Worm (Caenorhabditis elegans) whole organism, young adult: ENCODE results near the gene C15H11.13.
A peak's percentile ranks its signal among the peaks of the same experiment; 100 is the strongest.

Source experiments
- B0019.2 ChIP-seq: fragments of 200-800 bp; sonication (Bioruptor generic); conservative IDR thresholded peaks from 2 replicates; pipeline ENCODE4 v1.3.6; 2022; ENCODE audit warnings: missing genetic modification reagents, missing genetic modification characterization, missing compliant biosample characterization
- C17E4.6 ChIP-seq: fragments of 200-800 bp; sonication (Bioruptor generic); IDR thresholded peaks from 2 replicates; pipeline ENCODE4 v1.3.6; 2022; ENCODE audit warnings: missing genetic modification reagents, missing genetic modification characterization, missing compliant biosample characterization
- F23B12.7 ChIP-seq: sonication (generic microtip); optimal IDR thresholded peaks from 2 replicates; lab custom pipeline; 2017; ENCODE audit warnings: missing genetic modification characterization, mild to moderate bottlenecking, missing compliant biosample characterization, antibody characterized with exemption, moderate library complexity; ENCODE audit not compliant: insufficient read depth
- F39B2.1 ChIP-seq: fragments of 200-800 bp; sonication (Bioruptor generic); IDR thresholded peaks from 2 replicates; pipeline ENCODE4 v1.3.6; 2022; ENCODE audit warnings: missing genetic modification reagents, missing genetic modification characterization, missing compliant biosample characterization
- F49E8.2 ChIP-seq: sonication (generic microtip); optimal IDR thresholded peaks from 3 replicates; lab custom pipeline; 2017; ENCODE audit warnings: missing genetic modification characterization, mild to moderate bottlenecking, missing compliant biosample characterization, antibody characterized with exemption, moderate library complexity; ENCODE audit not compliant: insufficient read depth
- F52B5.7 ChIP-seq: sonication (generic microtip); optimal IDR thresholded peaks from 2 replicates; lab custom pipeline; 2016; ENCODE audit warnings: mild to moderate bottlenecking, missing genetic modification characterization, missing compliant biosample characterization
- F57C9.4 ChIP-seq: sonication (generic microtip); optimal IDR thresholded peaks from 2 replicates; lab custom pipeline; 2017; ENCODE audit warnings: mild to moderate bottlenecking, missing genetic modification characterization, missing compliant biosample characterization
- T07F8.4 ChIP-seq: sonication (generic microtip); optimal IDR thresholded peaks from 2 replicates; lab custom pipeline; 2016; ENCODE audit warnings: mild to moderate bottlenecking, missing genetic modification characterization, moderate library complexity, missing compliant biosample characterization
- Y67H2A.10 ChIP-seq: fragments of 200-800 bp; sonication (Bioruptor generic); conservative IDR thresholded peaks from 2 replicates; pipeline ENCODE4 v1.3.6; 2022; ENCODE audit warnings: missing genetic modification reagents, missing genetic modification characterization, missing compliant biosample characterization
- ama-1 ChIP-seq, 3 experiments: fragments of 150-350 bp in 1 of 3; sonication (generic microtip) in 2 of 3; optimal IDR thresholded peaks; 2 replicates each; lab custom pipeline; 2014 to 2018; ENCODE audit warnings: missing biosample characterization in 2 of 3, missing genetic modification characterization in 2 of 3, missing genetic modification reagents in 2 of 3
- aptf-2 ChIP-seq: fragments of 200-800 bp; sonication (Bioruptor generic); conservative IDR thresholded peaks from 2 replicates; pipeline ENCODE4 v1.3.6; 2022; ENCODE audit warnings: missing genetic modification reagents, missing genetic modification characterization, missing compliant biosample characterization
- athp-1 ChIP-seq: sonication (generic microtip); optimal IDR thresholded peaks from 2 replicates; lab custom pipeline; 2017; ENCODE audit warnings: mild to moderate bottlenecking, missing genetic modification characterization, missing compliant biosample characterization
- attf-6 ChIP-seq: fragments of 200-800 bp; sonication (Bioruptor generic); IDR thresholded peaks from 2 replicates; pipeline ENCODE4 v1.3.6; 2022; ENCODE audit warnings: missing genetic modification reagents, missing genetic modification characterization, missing compliant biosample characterization
- cebp-1 ChIP-seq, 2 experiments: fragments of 200-800 bp in 1 of 2; sonication (Bioruptor generic) in 1 of 2; sonication (generic microtip) in 1 of 2; IDR thresholded peaks in 1 of 2; optimal IDR thresholded peaks in 1 of 2; 2 replicates each; pipeline versions ENCODE4 v1.3.6 to Lab custom; 2017 to 2022; ENCODE audit warnings: missing compliant biosample characterization in 2 of 2, missing genetic modification characterization in 2 of 2, mild to moderate bottlenecking in 1 of 2, missing genetic modification reagents in 1 of 2, moderate library complexity in 1 of 2
- cebp-2 ChIP-seq: fragments of 200-800 bp; sonication (Bioruptor generic); IDR thresholded peaks from 2 replicates; pipeline ENCODE4 v1.3.6; 2022; ENCODE audit warnings: missing genetic modification characterization, missing compliant biosample characterization
- ceh-79 ChIP-seq: sonication (generic microtip); optimal IDR thresholded peaks from 2 replicates; lab custom pipeline; 2017; ENCODE audit warnings: mild to moderate bottlenecking, missing genetic modification characterization, missing compliant biosample characterization
- chd-7 ChIP-seq: sonication (generic microtip); optimal IDR thresholded peaks from 2 replicates; lab custom pipeline; 2016; ENCODE audit warnings: mild to moderate bottlenecking, missing genetic modification characterization, moderate library complexity, missing compliant biosample characterization
- die-1 ChIP-seq: sonication (generic microtip); optimal IDR thresholded peaks from 2 replicates; lab custom pipeline; 2016; ENCODE audit warnings: missing genotype, mild to moderate bottlenecking, missing genetic modification characterization, missing compliant biosample characterization
- dpl-1 ChIP-seq: fragments of 150-350 bp; optimal IDR thresholded peaks from 2 replicates; lab custom pipeline; 2014; ENCODE audit warnings: missing biosample characterization, missing genetic modification reagents, missing genetic modification characterization
- efl-1 ChIP-seq: fragments of 150-350 bp; optimal IDR thresholded peaks from 2 replicates; lab custom pipeline; 2014; ENCODE audit warnings: missing biosample characterization, missing genetic modification reagents, missing genetic modification characterization
- ekl-4 ChIP-seq: fragments of 200-800 bp; sonication (Bioruptor generic); IDR thresholded peaks from 2 replicates; pipeline ENCODE4 v1.3.6; 2022; ENCODE audit warnings: missing genetic modification reagents, missing genetic modification characterization, missing compliant biosample characterization
- hlh-26 ChIP-seq: fragments of 200-800 bp; sonication (Bioruptor generic); conservative IDR thresholded peaks from 2 replicates; pipeline ENCODE4 v1.3.6; 2022; ENCODE audit warnings: missing genetic modification reagents, missing genetic modification characterization, missing compliant biosample characterization
- hrde-1 ChIP-seq: sonication (generic microtip); optimal IDR thresholded peaks from 2 replicates; lab custom pipeline; 2016; ENCODE audit warnings: missing genetic modification characterization, mild to moderate bottlenecking, missing compliant biosample characterization, moderate library complexity, missing genotype, missing genetic modification reagents, borderline replicate concordance
- hsf-1 ChIP-seq: fragments of 200-800 bp; sonication (Bioruptor generic); IDR thresholded peaks from 2 replicates; pipeline ENCODE4 v1.3.6; 2022; ENCODE audit warnings: missing genetic modification reagents, missing genetic modification characterization, missing compliant biosample characterization
- let-607 ChIP-seq, 2 experiments: fragments of 200-800 bp in 1 of 2; sonication (Bioruptor generic) in 1 of 2; sonication (generic microtip) in 1 of 2; optimal IDR thresholded peaks; 2 replicates each; lab custom pipeline; 2016 to 2018; ENCODE audit warnings: mild to moderate bottlenecking in 2 of 2, missing compliant biosample characterization in 2 of 2, missing genetic modification characterization in 2 of 2, moderate library complexity in 2 of 2, missing genotype in 1 of 2
- lin-26 ChIP-seq: fragments of 200-800 bp; sonication (Bioruptor generic); IDR thresholded peaks from 2 replicates; pipeline ENCODE4 v1.3.6; 2022; ENCODE audit warnings: missing genetic modification reagents, missing genetic modification characterization, missing compliant biosample characterization
- lin-35 ChIP-seq, 3 experiments: fragments of 150-350 bp in 2 of 3; sonication (generic microtip) in 1 of 3; optimal IDR thresholded peaks; 2 replicates each; lab custom pipeline; 2014 to 2018; ENCODE audit warnings: missing biosample characterization in 3 of 3, missing genetic modification characterization in 3 of 3, missing genetic modification reagents in 3 of 3
- lir-1 ChIP-seq: fragments of 200-800 bp; sonication (Bioruptor generic); conservative IDR thresholded peaks from 2 replicates; pipeline ENCODE4 v1.3.6; 2022; ENCODE audit warnings: missing genetic modification reagents, missing genetic modification characterization, missing compliant biosample characterization
- madf-3 ChIP-seq: fragments of 200-800 bp; sonication (Bioruptor generic); IDR thresholded peaks from 2 replicates; pipeline ENCODE4 v1.3.6; 2022; ENCODE audit warnings: missing genetic modification reagents, missing genetic modification characterization, missing compliant biosample characterization
- madf-8 ChIP-seq: fragments of 200-800 bp; sonication (Bioruptor generic); conservative IDR thresholded peaks from 2 replicates; pipeline ENCODE4 v1.3.6; 2022; ENCODE audit warnings: missing genetic modification reagents, missing genetic modification characterization, missing compliant biosample characterization
- nfya-2 ChIP-seq: fragments of 200-800 bp; sonication (Bioruptor generic); IDR thresholded peaks from 2 replicates; pipeline ENCODE4 v1.3.6; 2022; ENCODE audit warnings: missing genetic modification reagents, missing genetic modification characterization, missing compliant biosample characterization
- nhr-120 ChIP-seq: fragments of 200-800 bp; sonication (Bioruptor generic); IDR thresholded peaks from 2 replicates; pipeline ENCODE4 v1.3.6; 2022; ENCODE audit warnings: missing genetic modification characterization, missing compliant biosample characterization
- nhr-179 ChIP-seq: sonication (generic microtip); optimal IDR thresholded peaks from 2 replicates; lab custom pipeline; 2016; ENCODE audit warnings: mild to moderate bottlenecking, missing genetic modification characterization, missing compliant biosample characterization
- nhr-90 ChIP-seq: sonication (generic microtip); optimal IDR thresholded peaks from 2 replicates; lab custom pipeline; 2016; ENCODE audit warnings: missing genotype, mild to moderate bottlenecking, missing genetic modification characterization, missing compliant biosample characterization
- rpc-1 ChIP-seq, 2 experiments: fragments of 150-350 bp in 1 of 2; sonication (generic microtip) in 1 of 2; optimal IDR thresholded peaks; 2 replicates each; lab custom pipeline; 2014 to 2018; ENCODE audit warnings: missing biosample characterization in 1 of 2, missing genetic modification characterization in 1 of 2, missing genetic modification reagents in 1 of 2, missing genotype in 1 of 2
- sdz-38 ChIP-seq: sonication (generic microtip); optimal IDR thresholded peaks from 2 replicates; lab custom pipeline; 2016; ENCODE audit warnings: missing genotype, missing genetic modification characterization, missing compliant biosample characterization
- sea-2 ChIP-seq: fragments of 200-800 bp; sonication (Bioruptor generic); IDR thresholded peaks from 2 replicates; pipeline ENCODE4 v1.3.6; 2022; ENCODE audit warnings: missing genetic modification characterization, missing compliant biosample characterization
- snpc-1.1 ChIP-seq: sonication (generic microtip); optimal IDR thresholded peaks from 2 replicates; lab custom pipeline; 2017; ENCODE audit warnings: missing genetic modification characterization, mild to moderate bottlenecking, missing compliant biosample characterization, antibody characterized with exemption, moderate library complexity, missing genotype, missing genetic modification reagents; ENCODE audit not compliant: insufficient read depth
- snpc-1.3 ChIP-seq: sonication (generic microtip); optimal IDR thresholded peaks from 2 replicates; lab custom pipeline; 2017; ENCODE audit warnings: missing genetic modification characterization, mild to moderate bottlenecking, missing compliant biosample characterization, antibody characterized with exemption, moderate library complexity, missing genotype, missing genetic modification reagents; ENCODE audit not compliant: insufficient read depth
- snpc-4 ChIP-seq, 5 experiments: fragments of 150-350 bp in 1 of 5; sonication (generic microtip) in 4 of 5; optimal IDR thresholded peaks; 2 replicates each; lab custom pipeline; 2014 to 2018; ENCODE audit warnings: missing genetic modification characterization in 5 of 5, missing biosample characterization in 3 of 5, antibody characterized with exemption in 2 of 5, mild to moderate bottlenecking in 2 of 5, missing compliant biosample characterization in 2 of 5, missing genotype in 2 of 5, moderate library complexity in 2 of 5, missing genetic modification reagents in 1 of 5
- somi-1 ChIP-seq: fragments of 200-800 bp; sonication (Bioruptor generic); optimal IDR thresholded peaks from 2 replicates; lab custom pipeline; 2018; ENCODE audit warnings: mild to moderate bottlenecking, missing genetic modification characterization, missing compliant biosample characterization
- tlf-1 ChIP-seq: fragments of 200-800 bp; sonication (Bioruptor generic); optimal IDR thresholded peaks from 2 replicates; lab custom pipeline; 2018; ENCODE audit warnings: mild to moderate bottlenecking, missing genetic modification characterization, missing compliant biosample characterization
- unc-130 ChIP-seq: sonication (generic microtip); optimal IDR thresholded peaks from 2 replicates; lab custom pipeline; 2016; ENCODE audit warnings: missing genetic modification reagents, missing genetic modification characterization, missing compliant biosample characterization
- zfh-2 ChIP-seq: fragments of 200-800 bp; sonication (Bioruptor generic); conservative IDR thresholded peaks from 2 replicates; pipeline ENCODE4 v1.3.6; 2022; ENCODE audit warnings: missing genetic modification reagents, missing genetic modification characterization, missing compliant biosample characterization
- ztf-6 ChIP-seq: fragments of 200-800 bp; sonication (Bioruptor generic); IDR thresholded peaks from 2 replicates; pipeline ENCODE4 v1.3.6; 2022; ENCODE audit warnings: missing genetic modification reagents, missing genetic modification characterization, missing compliant biosample characterization

C15H11.13 gene

ce11 chrV:14411989-14412388 lies 17.1 kb downstream of the C15H11.13 start:
- TF ChIP-seq let-607 (tag; optimal IDR thresholded peaks at IDR 0.05; lab: Kevin White, UChicago) (no peak), snpc-4 (GFP tag; optimal IDR thresholded peaks at IDR 0.05; lab: Kevin White, UChicago) (no peak), snpc-4 (tag; optimal IDR thresholded peaks at IDR 0.05; lab: Kevin White, UChicago) (peak in 1 of 4 experiments; percentile 25), tlf-1 (GFP tag; lab: Kevin White, UChicago) (peak; percentile 0), madf-8 (GFP tag; lab: Robert Waterston, UW) (no peak), ztf-6 (GFP tag; lab: Robert Waterston, UW) (no peak), hrde-1 (no peak), lir-1 (GFP tag; lab: Robert Waterston, UW) (no peak), sdz-38 (tag; lab: Kevin White, UChicago) (no peak), F23B12.7 (no peak), aptf-2 (GFP tag; lab: Robert Waterston, UW) (no peak), die-1 (tag; lab: Kevin White, UChicago) (peak; percentile 29), attf-6 (GFP tag; lab: Robert Waterston, UW) (no peak), nhr-90 (tag; lab: Kevin White, UChicago) (peak; percentile 65), unc-130 (GFP tag; lab: Kevin White, UChicago) (no peak), somi-1 (no peak), nhr-120 (GFP tag; lab: Robert Waterston, UW) (no peak), lin-26 (GFP tag; lab: Robert Waterston, UW) (0 out of 2 replicates have a peak, but pooled peaks have one; percentile 12), F57C9.4 (no peak), zfh-2 (GFP tag; lab: Robert Waterston, UW) (no peak), snpc-1.3 (tag; lab: Kevin White, UChicago) (no peak), C17E4.6 (GFP tag; lab: Robert Waterston, UW) (no peak), Y67H2A.10 (GFP tag; lab: Robert Waterston, UW) (no peak), snpc-1.1 (no peak), F39B2.1 (GFP tag; lab: Robert Waterston, UW) (no peak), F52B5.7 (tag; lab: Kevin White, UChicago) (no peak), ceh-79 (tag; lab: Kevin White, UChicago) (peak; percentile 12), cebp-1 (GFP tag; IDR thresholded peaks at IDR 0.05; lab: Robert Waterston, UW) (no peak; the same call in 1 of the 2 replicates), cebp-1 (tag; optimal IDR thresholded peaks at IDR 0.05; lab: Kevin White, UChicago) (peak; percentile 31), rpc-1 (optimal IDR thresholded peaks at IDR 0.05; lab: Kevin White, UChicago) (no peak), rpc-1 (tag; optimal IDR thresholded peaks at IDR 0.05; lab: Kevin White, UChicago) (no peak), F49E8.2 (tag; lab: Kevin White, UChicago) (peak; percentile 22), nfya-2 (GFP tag; lab: Robert Waterston, UW) (no peak), lin-35 (GFP tag; optimal IDR thresholded peaks at IDR 0.05; lab: Kevin White, UChicago) (no peak), ekl-4 (GFP tag; lab: Robert Waterston, UW) (0 out of 2 replicates have a peak, but pooled peaks have one; percentile 42), sea-2 (no peak), ama-1 (optimal IDR thresholded peaks at IDR 0.05; lab: Kevin White, UChicago) (peak; percentile 43), ama-1 (GFP tag; optimal IDR thresholded peaks at IDR 0.05; lab: Kevin White, UChicago) (peak in 1 of 2 experiments; percentile 60), madf-3 (GFP tag; lab: Robert Waterston, UW) (peak; percentile 13; the same call in 1 of the 2 replicates), athp-1 (no peak), nhr-179 (no peak), cebp-2 (GFP tag; lab: Robert Waterston, UW) (no peak), B0019.2 (GFP tag; lab: Robert Waterston, UW) (no peak), hlh-26 (GFP tag; lab: Robert Waterston, UW) (no peak), hsf-1 (0 out of 2 replicates have a peak, but pooled peaks have one; percentile 32), dpl-1 (no peak), chd-7 (tag; lab: Kevin White, UChicago) (no peak), T07F8.4 (tag; lab: Kevin White, UChicago) (no peak), efl-1 (GFP tag; lab: Kevin White, UChicago) (no peak)
